Worm (Caenorhabditis elegans) whole organism, L4 larva: Measurements from ENCODE around the gene W07G4.5.

Experiments
- D1046.2 ChIP-seq: fragments of 200-800 bp; sonication (Bioruptor generic); IDR thresholded peaks from 2 replicates; pipeline ENCODE4 v1.3.6; 2022; ENCODE audit warnings: missing genetic modification characterization, missing compliant biosample characterization
- F26F4.8 ChIP-seq: fragments of 200-800 bp; sonication (Bioruptor generic); conservative IDR thresholded peaks from 2 replicates; pipeline ENCODE4 v1.3.6; 2022; ENCODE audit warnings: missing genetic modification characterization, missing compliant biosample characterization
- T26A8.4 ChIP-seq: fragments of 200-800 bp; sonication (Bioruptor generic); IDR thresholded peaks from 2 replicates; pipeline ENCODE4 v1.3.6; 2022; ENCODE audit warnings: missing genetic modification characterization, missing compliant biosample characterization
- Y105C5A.15 ChIP-seq: fragments of 200-800 bp; sonication (Bioruptor generic); IDR thresholded peaks from 2 replicates; pipeline ENCODE4 v1.3.6; 2022; ENCODE audit warnings: missing genetic modification characterization, missing compliant biosample characterization
- Y48G9A.11 ChIP-seq: fragments of 200-800 bp; sonication (Bioruptor generic); IDR thresholded peaks from 2 replicates; pipeline ENCODE4 v1.3.6; 2022; ENCODE audit warnings: missing genetic modification reagents, missing genetic modification characterization, missing compliant biosample characterization
- Y75B8A.6 ChIP-seq: fragments of 200-800 bp; sonication (Bioruptor generic); IDR thresholded peaks from 2 replicates; pipeline ENCODE4 v1.3.6; 2022; ENCODE audit warnings: missing genetic modification reagents, missing genetic modification characterization, missing compliant biosample characterization
- arid-1 ChIP-seq: fragments of 200-800 bp; sonication (Bioruptor generic); conservative IDR thresholded peaks from 2 replicates; pipeline ENCODE4 v1.3.6; 2022; ENCODE audit warnings: missing genetic modification reagents, missing genetic modification characterization, missing compliant biosample characterization
- ceh-20 ChIP-seq: fragments of 200-800 bp; sonication (Bioruptor generic); IDR thresholded peaks from 2 replicates; pipeline ENCODE4 v1.3.6; 2022; ENCODE audit warnings: missing genetic modification reagents, missing genetic modification characterization, missing compliant biosample characterization
- ceh-44 ChIP-seq: fragments of 200-800 bp; sonication (Bioruptor generic); IDR thresholded peaks from 2 replicates; pipeline ENCODE4 v1.3.6; 2022; ENCODE audit warnings: missing genetic modification reagents, missing genetic modification characterization, missing compliant biosample characterization
- ces-1 ChIP-seq: fragments of 150-350 bp; sonication (generic microtip); optimal IDR thresholded peaks from 4 replicates; lab custom pipeline; 2014; ENCODE audit warnings: missing biosample characterization, missing genetic modification reagents, missing genetic modification characterization
- ctbp-1 ChIP-seq: fragments of 200-800 bp; sonication (Bioruptor generic); IDR thresholded peaks from 2 replicates; pipeline ENCODE4 v1.3.6; 2022; ENCODE audit warnings: missing genetic modification reagents, missing genetic modification characterization, missing compliant biosample characterization
- daf-12 ChIP-seq: fragments of 150-350 bp; optimal IDR thresholded peaks from 2 replicates; lab custom pipeline; 2014; ENCODE audit warnings: missing biosample characterization, missing genetic modification reagents, missing genetic modification characterization
- daf-19 ChIP-seq: fragments of 200-800 bp; sonication (Bioruptor generic); conservative IDR thresholded peaks from 2 replicates; pipeline ENCODE4 v1.3.6; 2022; ENCODE audit warnings: missing genetic modification characterization, missing compliant biosample characterization
- dmd-6 ChIP-seq: fragments of 200-800 bp; sonication (Bioruptor generic); IDR thresholded peaks from 2 replicates; pipeline ENCODE4 v1.3.6; 2022; ENCODE audit warnings: missing genetic modification reagents, missing genetic modification characterization, missing compliant biosample characterization
- dmd-9 ChIP-seq: fragments of 200-800 bp; sonication (Bioruptor generic); IDR thresholded peaks from 2 replicates; pipeline ENCODE4 v1.3.6; 2022; ENCODE audit warnings: missing genetic modification reagents, missing genetic modification characterization, missing compliant biosample characterization
- egl-43 ChIP-seq: fragments of 200-800 bp; sonication (Bioruptor generic); IDR thresholded peaks from 2 replicates; pipeline ENCODE4 v1.3.6; 2022; ENCODE audit warnings: missing genetic modification reagents, missing genetic modification characterization, missing compliant biosample characterization
- fkh-10 ChIP-seq: fragments of 150-350 bp; optimal IDR thresholded peaks from 2 replicates; lab custom pipeline; 2014; ENCODE audit warnings: missing biosample characterization, missing genetic modification reagents, missing genetic modification characterization
- fos-1 ChIP-seq: fragments of 150-350 bp; optimal IDR thresholded peaks from 2 replicates; lab custom pipeline; 2014; ENCODE audit warnings: missing biosample characterization, missing genetic modification characterization
- hif-1 ChIP-seq, 2 experiments: sonication (generic microtip); optimal IDR thresholded peaks; 2 replicates each; lab custom pipeline; 2016 to 2017; ENCODE audit warnings: missing compliant biosample characterization in 2 of 2, missing genetic modification characterization in 2 of 2, missing genetic modification reagents in 2 of 2, missing genotype in 2 of 2, mild to moderate bottlenecking in 1 of 2
- hlh-11 ChIP-seq: fragments of 200-800 bp; sonication (Bioruptor generic); optimal IDR thresholded peaks from 2 replicates; lab custom pipeline; 2018; ENCODE audit warnings: mild to moderate bottlenecking, missing genetic modification characterization, missing compliant biosample characterization
- hlh-30 ChIP-seq: sonication (generic microtip); optimal IDR thresholded peaks from 2 replicates; lab custom pipeline; 2017; ENCODE audit warnings: antibody characterized with exemption, mild to moderate bottlenecking, missing genetic modification characterization, missing compliant biosample characterization; ENCODE audit not compliant: insufficient read depth
- hmg-1.1 ChIP-seq: fragments of 200-800 bp; sonication (Bioruptor generic); IDR thresholded peaks from 2 replicates; pipeline ENCODE4 v1.3.6; 2022; ENCODE audit warnings: missing genetic modification reagents, missing genetic modification characterization, missing compliant biosample characterization
- jun-1 ChIP-seq: fragments of 150-350 bp; optimal IDR thresholded peaks from 2 replicates; lab custom pipeline; 2014; ENCODE audit warnings: missing biosample characterization, missing genetic modification reagents, missing genetic modification characterization
- lin-15B ChIP-seq: fragments of 150-350 bp; sonication (generic microtip); optimal IDR thresholded peaks from 3 replicates; lab custom pipeline; 2014; ENCODE audit warnings: missing biosample characterization, missing genetic modification characterization
- lir-3 ChIP-seq: sonication (generic microtip); optimal IDR thresholded peaks from 2 replicates; lab custom pipeline; 2016; ENCODE audit warnings: mild to moderate bottlenecking, missing genetic modification characterization, missing compliant biosample characterization
- madf-9 ChIP-seq: fragments of 200-800 bp; sonication (Bioruptor generic); conservative IDR thresholded peaks from 2 replicates; pipeline ENCODE4 v1.3.6; 2022; ENCODE audit warnings: missing genetic modification reagents, missing genetic modification characterization, missing compliant biosample characterization
- mxl-2 ChIP-seq: fragments of 200-800 bp; sonication (Bioruptor generic); conservative IDR thresholded peaks from 2 replicates; pipeline ENCODE4 v1.3.6; 2022; ENCODE audit warnings: missing genetic modification reagents, missing genetic modification characterization, missing compliant biosample characterization
- mxl-3 ChIP-seq: fragments of 200-800 bp; sonication (Bioruptor generic); optimal IDR thresholded peaks from 2 replicates; lab custom pipeline; 2018; ENCODE audit warnings: mild to moderate bottlenecking, missing genetic modification characterization, missing compliant biosample characterization
- nhr-102 ChIP-seq: sonication (generic microtip); optimal IDR thresholded peaks from 2 replicates; lab custom pipeline; 2016; ENCODE audit warnings: mild to moderate bottlenecking, missing genetic modification characterization, moderate library complexity, missing compliant biosample characterization
- nhr-11 ChIP-seq: fragments of 150-350 bp; optimal IDR thresholded peaks from 2 replicates; lab custom pipeline; 2014; ENCODE audit warnings: missing biosample characterization, missing genetic modification characterization
- nhr-111 ChIP-seq: fragments of 200-800 bp; sonication (Bioruptor generic); optimal IDR thresholded peaks from 2 replicates; lab custom pipeline; 2018; ENCODE audit warnings: mild to moderate bottlenecking, missing genetic modification characterization, missing compliant biosample characterization
- nhr-237 ChIP-seq: sonication (generic microtip); optimal IDR thresholded peaks from 2 replicates; lab custom pipeline; 2017; ENCODE audit warnings: missing biosample characterization, missing genetic modification characterization
- nhr-25 ChIP-seq: sonication (generic microtip); optimal IDR thresholded peaks from 2 replicates; lab custom pipeline; 2017; ENCODE audit warnings: missing genetic modification characterization, mild to moderate bottlenecking, missing compliant biosample characterization, antibody characterized with exemption, moderate library complexity, borderline replicate concordance; ENCODE audit not compliant: insufficient read depth
- nhr-42 ChIP-seq: fragments of 200-800 bp; sonication (Bioruptor generic); IDR thresholded peaks from 2 replicates; pipeline ENCODE4 v1.3.6; 2022; ENCODE audit warnings: missing genetic modification characterization, missing compliant biosample characterization
- nhr-48 ChIP-seq: sonication (generic microtip); optimal IDR thresholded peaks from 2 replicates; lab custom pipeline; 2016; ENCODE audit warnings: mild to moderate bottlenecking, missing genetic modification characterization, missing compliant biosample characterization
- nhr-77 ChIP-seq: fragments of 150-350 bp; optimal IDR thresholded peaks from 2 replicates; lab custom pipeline; 2014; ENCODE audit warnings: missing biosample characterization, missing genetic modification characterization
- pha-4 ChIP-seq, 2 experiments: fragments of 150-350 bp in 1 of 2; fragments of 200-800 bp in 1 of 2; sonication (Bioruptor generic) in 1 of 2; IDR thresholded peaks in 1 of 2; optimal IDR thresholded peaks in 1 of 2; 2 replicates each; pipeline versions ENCODE4 v1.3.6 to Lab custom; 2014 to 2022; ENCODE audit warnings: missing genetic modification characterization in 2 of 2, missing genetic modification reagents in 2 of 2, missing biosample characterization in 1 of 2, missing compliant biosample characterization in 1 of 2
- pqm-1 ChIP-seq: sonication (generic microtip); optimal IDR thresholded peaks from 2 replicates; lab custom pipeline; 2017; ENCODE audit warnings: missing biosample characterization, missing genetic modification characterization
- rbr-2 ChIP-seq: sonication (generic microtip); optimal IDR thresholded peaks from 2 replicates; lab custom pipeline; 2016; ENCODE audit warnings: missing genotype, missing genetic modification characterization, missing compliant biosample characterization
- set-16 ChIP-seq: fragments of 200-800 bp; sonication (Bioruptor generic); IDR thresholded peaks from 2 replicates; pipeline ENCODE4 v1.3.6; 2022; ENCODE audit warnings: missing genetic modification reagents, missing genetic modification characterization, missing compliant biosample characterization
- snpc-1.2 ChIP-seq: fragments of 200-800 bp; sonication (Bioruptor generic); IDR thresholded peaks from 2 replicates; pipeline ENCODE4 v1.3.6; 2022; ENCODE audit warnings: missing genetic modification reagents, missing genetic modification characterization, missing compliant biosample characterization
- snpc-4 ChIP-seq: fragments of 150-350 bp; optimal IDR thresholded peaks from 2 replicates; lab custom pipeline; 2014; ENCODE audit warnings: missing biosample characterization, missing genetic modification characterization
- tag-97 ChIP-seq: fragments of 200-800 bp; sonication (Bioruptor generic); IDR thresholded peaks from 2 replicates; pipeline ENCODE4 v1.3.6; 2022; ENCODE audit warnings: missing genetic modification characterization, missing compliant biosample characterization
- tra-1 ChIP-seq: fragments of 200-800 bp; sonication (Bioruptor generic); IDR thresholded peaks from 2 replicates; pipeline ENCODE4 v1.3.6; 2022; ENCODE audit warnings: missing genetic modification reagents, missing genetic modification characterization, missing compliant biosample characterization
- unc-39 ChIP-seq: sonication (generic microtip); optimal IDR thresholded peaks from 2 replicates; lab custom pipeline; 2017; ENCODE audit warnings: missing biosample characterization, missing genetic modification characterization
- zag-1 ChIP-seq: fragments of 150-350 bp; optimal IDR thresholded peaks from 2 replicates; lab custom pipeline; 2014; ENCODE audit warnings: missing biosample characterization, missing genetic modification characterization
- zfp-3 ChIP-seq: fragments of 200-800 bp; sonication (Bioruptor generic); conservative IDR thresholded peaks from 2 replicates; pipeline ENCODE4 v1.3.6; 2022; ENCODE audit warnings: missing genetic modification reagents, missing genetic modification characterization, missing compliant biosample characterization
- ztf-11 ChIP-seq: fragments of 150-350 bp; optimal IDR thresholded peaks from 2 replicates; lab custom pipeline; 2014; ENCODE audit warnings: missing biosample characterization, missing genetic modification characterization

The W07G4.5 gene

ce11 chrV:13036466-13036865, 11.3 kb upstream of the W07G4.5 start, which contains the start of gene W07G4.2:
Gene W07G4.2 (minus strand): TSS chrV:13036566.
- TF ChIP-seq mxl-2 (GFP tag; lab: Robert Waterston, UW) = no peak
- no peak for TF ChIP-seq rbr-2 (tag; lab: Kevin White, UChicago)
- TF ChIP-seq snpc-4 (tag; lab: Kevin White, UChicago) = no peak
- no peak for TF ChIP-seq ctbp-1 (GFP tag; lab: Robert Waterston, UW)
- TF ChIP-seq ztf-11 = no peak
- TF ChIP-seq hmg-1.1 (GFP tag; lab: Robert Waterston, UW) = no peak

ce11 chrV:13041666-13042065, 6.1 kb upstream of the W07G4.5 start, which contains the start of gene scyl-1:
Gene scyl-1 (minus strand): TSS chrV:13041721.
- TF ChIP-seq nhr-48 (tag; lab: Kevin White, UChicago) (peak; percentile 36), hlh-30 (tag; lab: Kevin White, UChicago) (no peak), nhr-25 (tag; lab: Kevin White, UChicago) (peak; percentile 48), T26A8.4 (GFP tag; lab: Robert Waterston, UW) (peak; percentile 75), lir-3 (no peak), nhr-237 (tag; lab: Kevin White, UChicago) (no peak), nhr-111 (GFP tag; lab: Kevin White, UChicago) (no peak), ztf-11 (no peak), snpc-1.2 (GFP tag; lab: Robert Waterston, UW) (no peak), dmd-6 (peak; percentile 76), daf-19 (GFP tag; lab: Robert Waterston, UW) (no peak), nhr-11 (tag; lab: Kevin White, UChicago) (peak; percentile 56), mxl-2 (GFP tag; lab: Robert Waterston, UW) (no peak), daf-12 (no peak), Y105C5A.15 (GFP tag; lab: Robert Waterston, UW) (no peak), jun-1 (tag; lab: Kevin White, UChicago) (peak; percentile 8), mxl-3 (peak; percentile 15), nhr-42 (GFP tag; lab: Robert Waterston, UW) (peak; percentile 66), fos-1 (tag; lab: Kevin White, UChicago) (no peak), unc-39 (no peak), madf-9 (no peak), ceh-20 (GFP tag; lab: Robert Waterston, UW) (0 out of 2 replicates have a peak, but pooled peaks have one; percentile 41), nhr-77 (peak; percentile 56), hlh-11 (tag; lab: Kevin White, UChicago) (peak; percentile 78), egl-43 (GFP tag; lab: Robert Waterston, UW) (no peak), hif-1 (tag; optimal IDR thresholded peaks at IDR 0.05; lab: Kevin White, UChicago) (peak in 1 of 2 experiments; percentile 46), fkh-10 (GFP tag; lab: Kevin White, UChicago) (peak; percentile 23), pqm-1 (no peak), snpc-4 (tag; lab: Kevin White, UChicago) (no peak), zfp-3 (GFP tag; lab: Robert Waterston, UW) (no peak), rbr-2 (tag; lab: Kevin White, UChicago) (peak; percentile 68), D1046.2 (GFP tag; lab: Robert Waterston, UW) (no peak), F26F4.8 (no peak), Y48G9A.11 (no peak), nhr-102 (peak; percentile 45), tag-97 (no peak), set-16 (GFP tag; lab: Robert Waterston, UW) (no peak), dmd-9 (no peak), ces-1 (no peak), lin-15B (no peak), ceh-44 (GFP tag; lab: Robert Waterston, UW) (no peak), zag-1 (tag; lab: Kevin White, UChicago) (no peak), pha-4 (GFP tag; IDR thresholded peaks at IDR 0.05; lab: Robert Waterston, UW) (no peak), pha-4 (tag; optimal IDR thresholded peaks at IDR 0.05; lab: Kevin White, UChicago) (no peak), Y75B8A.6 (GFP tag; lab: Robert Waterston, UW) (no peak), tra-1 (GFP tag; lab: Robert Waterston, UW) (no peak), ctbp-1 (GFP tag; lab: Robert Waterston, UW) (peak; percentile 59), arid-1 (GFP tag; lab: Robert Waterston, UW) (0 out of 2 replicates have a peak, but pooled peaks have one; percentile 25)
